Fruit fly (Drosophila melanogaster) Kc167 (cell line): ENCODE results near the gene Ugt37E1.

Source experiments
- Myc ChIP-seq: fragments of >200 bp; optimal IDR thresholded peaks from 2 replicates; lab custom pipeline; 2017; ENCODE audit warnings: missing external identifiers
- Sin3A ChIP-seq: fragments of >200 bp; optimal IDR thresholded peaks from 2 replicates; lab custom pipeline; 2018; ENCODE audit warnings: missing external identifiers
- h ChIP-seq: fragments of >200 bp; optimal IDR thresholded peaks from 3 replicates; lab custom pipeline; 2018; ENCODE audit warnings: missing external identifiers
- insv ChIP-seq: fragments of >200 bp; optimal IDR thresholded peaks from 3 replicates; lab custom pipeline; 2018; ENCODE audit warnings: missing external identifiers
- psq ChIP-seq: fragments of >200 bp; optimal IDR thresholded peaks from 2 replicates; lab custom pipeline; 2017; ENCODE audit warnings: missing external identifiers
- ttk ChIP-seq: sonication (Bioruptor generic); optimal IDR thresholded peaks from 2 replicates; lab custom pipeline; 2017; ENCODE audit warnings: missing external identifiers

Gene Ugt37E1

DNA sequence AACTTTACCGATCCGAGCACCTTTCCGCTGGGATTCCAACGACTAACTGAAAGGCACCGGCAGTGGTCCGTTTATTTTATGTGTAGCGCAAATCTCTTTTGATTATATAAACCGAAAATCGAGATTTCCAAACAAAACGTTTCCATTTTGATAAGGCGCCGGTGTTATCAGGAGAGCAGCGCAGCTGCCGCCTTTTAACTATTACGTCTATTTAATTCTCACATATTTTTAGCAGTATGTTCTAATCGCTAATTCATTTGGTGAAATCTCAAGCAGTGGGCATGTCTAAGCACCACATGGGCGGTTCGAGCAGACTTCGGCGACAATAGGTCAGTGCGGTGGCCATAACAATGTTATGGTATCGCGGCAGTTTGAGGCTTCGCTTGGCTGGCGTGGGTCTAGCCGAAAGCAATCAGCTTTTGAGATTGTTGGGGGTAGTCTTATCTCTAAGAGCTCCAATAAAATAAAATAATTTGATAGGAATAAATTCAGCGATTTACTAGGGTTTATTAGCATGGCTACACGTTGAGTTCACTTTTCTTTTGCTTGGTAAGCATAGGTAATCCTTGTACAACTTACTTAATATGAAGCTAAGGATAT, 5.6 kb upstream of the Ugt37E1 start, which contains the start of gene Cyt-b5-r:
Gene Cyt-b5-r (minus strand): TSS at position 51 of the 600 bp plus-strand sequence.
- TF ChIP-seq Myc (no peak), psq (lab: Kevin White, UChicago) (no peak), h (lab: Kevin White, UChicago) (no peak), Sin3A (lab: Kevin White, UChicago) (no peak), ttk (lab: Kevin White, UChicago) (no peak), insv (lab: Kevin White, UChicago) (no peak)

DNA sequence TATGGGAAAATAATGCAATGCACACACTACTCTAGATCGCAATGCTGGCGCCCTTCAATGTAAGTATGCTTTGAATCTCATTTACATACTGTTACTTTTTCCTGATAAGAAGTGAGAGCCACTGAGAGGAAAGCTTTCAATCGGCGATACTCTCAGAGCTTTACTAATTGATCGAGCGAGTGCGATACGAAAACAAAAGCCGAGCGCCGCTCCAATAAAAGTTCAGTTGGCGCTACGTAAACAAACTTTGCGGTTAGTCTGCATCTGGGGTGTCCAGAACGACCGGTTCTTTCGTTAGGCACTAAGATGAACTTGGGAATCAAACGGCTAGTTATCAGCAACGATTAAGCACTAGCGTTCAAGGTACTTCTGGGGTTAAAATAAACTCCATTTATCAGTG, 5.0 kb upstream of the Ugt37E1 start, which contains the start of gene CG17928:
Gene CG17928 (plus strand): TSS at position 224 of the 400 bp plus-strand sequence.
- no peak for TF ChIP-seq Sin3A (lab: Kevin White, UChicago)
- no peak for TF ChIP-seq psq (lab: Kevin White, UChicago)
- no peak for TF ChIP-seq ttk (lab: Kevin White, UChicago)
- TF ChIP-seq h (lab: Kevin White, UChicago) = no peak
- no peak for TF ChIP-seq Myc
- no peak for TF ChIP-seq insv (lab: Kevin White, UChicago)

- TF ChIP-seq Sin3A (lab: Kevin White, UChicago) (no peak), psq (lab: Kevin White, UChicago) (no peak)
Observed at dm6 chr2L:16793970-16794369, 2.4 kb upstream of the Ugt37E1 start, which contains the start of gene Ugt37C2. Gene Ugt37C2 (plus strand): TSS chr2L:16794211.

DNA sequence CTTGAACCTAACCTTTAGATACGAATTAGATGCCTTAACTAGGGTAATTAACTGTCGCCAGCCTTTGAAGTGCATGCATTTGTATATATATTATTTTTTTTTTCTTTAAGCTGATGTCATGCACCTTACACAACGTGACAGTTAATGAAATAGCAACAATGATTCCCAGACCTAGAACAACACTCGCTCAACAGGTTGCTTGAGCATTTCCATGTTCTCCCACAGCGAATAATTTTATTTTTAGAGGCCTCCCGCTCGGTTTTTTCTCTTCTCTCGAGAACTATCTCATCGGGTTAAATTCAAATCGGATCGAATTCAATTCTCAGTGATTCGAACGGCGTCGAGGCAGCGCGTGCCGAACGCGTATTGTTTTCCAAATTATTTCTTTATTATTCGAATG, 2.3 kb downstream of the Ugt37E1 start, which contains the start of gene Ugt37D1:
Gene Ugt37D1 (plus strand): TSS at position 321 of the 400 bp plus-strand sequence.
- TF ChIP-seq Myc (no peak), ttk (lab: Kevin White, UChicago) (no peak), insv (lab: Kevin White, UChicago) (no peak), h (lab: Kevin White, UChicago) (no peak), psq (lab: Kevin White, UChicago) (no peak), Sin3A (lab: Kevin White, UChicago) (no peak)

DNA sequence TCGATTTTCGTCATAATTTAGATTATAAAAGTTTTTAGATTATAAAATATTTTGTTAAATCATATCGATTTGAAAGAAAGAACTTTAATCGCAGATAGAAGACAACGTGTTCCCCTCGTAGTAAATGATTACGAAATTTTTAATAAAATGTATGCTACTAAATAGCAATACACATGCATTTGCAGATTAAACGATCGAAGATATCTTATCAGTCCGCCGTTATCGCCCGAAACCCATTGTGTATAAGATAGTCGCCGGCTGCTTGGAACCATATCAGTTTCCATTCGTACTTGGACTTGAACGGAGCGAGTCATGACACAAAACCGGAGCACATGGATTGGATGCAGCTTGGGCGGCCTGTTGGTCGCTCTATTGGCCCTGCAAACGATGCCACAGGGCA, 3.1 kb downstream of the Ugt37E1 start:
- TF ChIP-seq insv (lab: Kevin White, UChicago) = no peak
- no peak for TF ChIP-seq h (lab: Kevin White, UChicago)
- no peak for TF ChIP-seq Sin3A (lab: Kevin White, UChicago)
- TF ChIP-seq Myc = no peak
- TF ChIP-seq ttk (lab: Kevin White, UChicago) = no peak

DNA sequence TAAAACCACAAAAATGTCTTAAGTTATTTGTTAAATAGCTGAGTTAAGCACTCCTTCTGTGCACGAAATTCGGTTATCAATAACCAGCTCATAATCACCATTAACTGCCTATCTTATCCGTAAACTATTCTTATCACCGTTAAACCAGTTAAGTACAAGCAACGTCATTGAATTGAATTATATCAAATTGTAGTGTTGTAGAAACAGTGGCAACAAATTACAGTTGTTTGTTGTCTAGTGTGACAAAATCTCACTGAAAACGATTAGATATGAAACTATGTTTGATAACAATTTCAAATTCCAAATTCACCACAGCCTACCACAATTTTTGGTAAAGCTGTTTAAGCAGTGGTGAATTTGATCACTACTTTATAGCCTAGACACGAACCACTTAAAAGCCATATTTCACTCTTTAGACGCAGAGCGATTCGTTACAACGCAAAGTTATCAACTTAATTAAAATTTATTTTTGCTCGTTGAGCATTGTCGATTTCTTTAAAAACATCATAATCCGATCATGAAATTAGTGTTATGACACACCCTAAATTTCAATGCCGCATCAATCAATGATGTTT, 5.3 kb downstream of the Ugt37E1 start:
- no peak for TF ChIP-seq Myc

DNA sequence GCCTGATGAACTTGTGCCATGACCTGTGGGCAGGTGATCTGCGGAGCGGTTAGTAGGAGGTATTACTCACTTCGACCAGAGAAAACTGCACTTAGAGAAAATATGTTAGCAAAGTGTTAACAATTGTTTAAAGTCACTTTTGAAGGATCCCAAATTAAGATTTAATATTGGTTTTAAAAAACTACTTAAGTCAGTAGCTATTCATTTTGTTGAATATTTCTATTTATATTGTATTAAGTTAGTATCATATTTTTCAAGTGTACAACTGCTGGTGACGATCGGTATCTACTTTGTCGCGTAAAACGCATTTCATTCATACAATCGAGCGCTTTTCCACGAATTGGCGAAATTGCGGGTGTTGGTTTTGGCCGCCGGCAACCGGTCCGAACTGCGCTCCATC, 7.2 kb downstream of the Ugt37E1 start:
- TF ChIP-seq Myc (no peak), psq (lab: Kevin White, UChicago) (no peak), Sin3A (lab: Kevin White, UChicago) (no peak), h (lab: Kevin White, UChicago) (no peak), insv (lab: Kevin White, UChicago) (no peak), ttk (lab: Kevin White, UChicago) (no peak)

- TF ChIP-seq Myc (no peak), ttk (lab: Kevin White, UChicago) (no peak), insv (lab: Kevin White, UChicago) (no peak), Sin3A (lab: Kevin White, UChicago) (no peak), psq (lab: Kevin White, UChicago) (no peak), h (lab: Kevin White, UChicago) (no peak)
Observed at dm6 chr2L:16804376-16804934, 8.1 kb downstream of the Ugt37E1 start, which contains the start of gene CG13272. Gene CG13272 (plus strand): TSS chr2L:16804884.

DNA sequence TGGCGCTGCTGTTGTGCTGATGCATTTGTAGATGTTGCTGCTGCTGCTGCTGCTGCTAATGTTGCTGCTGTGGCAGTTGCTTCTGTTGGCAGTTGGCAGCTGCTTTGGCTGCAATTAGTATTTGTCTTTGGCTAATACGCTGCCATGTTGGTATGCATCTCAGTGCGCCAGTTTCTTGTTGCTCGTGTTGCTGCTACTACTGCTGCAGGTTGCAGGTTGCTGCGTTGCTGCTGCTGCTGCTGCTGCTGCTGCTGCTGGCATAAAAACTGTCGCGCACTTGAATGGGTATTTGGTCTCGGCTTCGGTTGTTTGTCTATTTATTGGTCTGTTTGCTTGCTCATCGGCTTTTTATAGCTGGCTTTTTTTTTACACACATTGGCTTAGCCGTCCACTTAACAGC, 12.4 kb downstream of the Ugt37E1 start:
- TF ChIP-seq h (lab: Kevin White, UChicago) = no peak
- TF ChIP-seq insv (lab: Kevin White, UChicago) = no peak
- no peak for TF ChIP-seq psq (lab: Kevin White, UChicago)

DNA sequence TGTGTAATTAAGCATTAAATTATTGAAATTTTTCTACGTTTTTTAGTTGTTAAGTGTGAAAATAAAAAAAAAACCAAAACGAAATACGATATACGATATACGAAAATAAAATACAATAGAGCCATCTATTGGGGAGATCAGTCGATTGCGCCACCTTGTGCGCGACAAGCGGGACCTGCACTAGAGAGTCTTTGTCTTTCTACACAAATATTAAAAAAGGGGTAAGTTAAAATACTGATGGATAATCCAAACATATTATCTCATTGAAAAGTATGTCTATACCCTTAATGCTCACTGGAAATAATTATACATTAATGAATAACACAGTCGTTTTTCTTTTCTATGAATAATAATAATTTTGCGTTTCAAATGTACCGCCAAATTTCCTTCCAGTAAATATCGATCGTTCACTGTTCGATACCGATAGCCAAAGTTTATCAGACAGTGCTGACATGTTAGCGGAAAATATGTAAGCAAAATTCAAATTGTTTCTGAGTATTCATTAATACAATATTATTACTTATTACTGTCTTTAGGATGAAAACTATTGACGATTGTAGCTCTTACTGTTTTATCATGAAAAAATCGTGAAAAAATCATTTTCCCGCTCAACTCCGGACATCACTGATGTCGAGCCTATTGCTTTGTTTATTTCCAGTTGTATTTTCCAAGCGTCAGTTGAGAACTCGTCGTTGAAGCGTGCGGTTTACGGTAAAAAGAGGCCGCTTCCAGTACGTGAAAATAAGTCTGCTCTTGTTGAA, 19.8 kb downstream of the Ugt37E1 start, which contains the start of gene mdy:
Gene mdy (plus strand): TSS at position 672 of the 761 bp plus-strand sequence.
- TF ChIP-seq ttk (lab: Kevin White, UChicago) = no peak
- TF ChIP-seq insv (lab: Kevin White, UChicago) = no peak
- no peak for TF ChIP-seq psq (lab: Kevin White, UChicago)
- TF ChIP-seq Myc = no peak
- TF ChIP-seq h (lab: Kevin White, UChicago) = no peak
- TF ChIP-seq Sin3A (lab: Kevin White, UChicago) = no peak

dm6 chr2L:16816750-16817087, 20.3 kb downstream of the Ugt37E1 start:
- no peak for TF ChIP-seq Myc
- TF ChIP-seq ttk (lab: Kevin White, UChicago) = no peak
- TF ChIP-seq psq (lab: Kevin White, UChicago) = no peak
